Fruit fly (Drosophila melanogaster) whole organism, embryonic: Measurements from ENCODE around the gene Coq2.

Experiments used
- Aef1 ChIP-seq: fragments of 200-800 bp; sonication (Bioruptor generic); IDR thresholded peaks from 3 replicates; pipeline ENCODE4 v1.3.6; 2022; ENCODE audit warnings: missing biosample characterization, missing genetic modification characterization
- BEAF-32 ChIP-seq: fragments of 200-800 bp; sonication (Bioruptor generic); optimal IDR thresholded peaks from 3 replicates; lab custom pipeline; 2017; ENCODE audit warnings: missing biosample characterization, missing genetic modification characterization, mild to moderate bottlenecking, moderate library complexity, missing genetic modification reagents
- CG10654 ChIP-seq: fragments of 200-800 bp; sonication (Bioruptor generic); optimal IDR thresholded peaks from 2 replicates; lab custom pipeline; 2016; ENCODE audit warnings: missing biosample characterization, missing genetic modification characterization
- CG11696 ChIP-seq: fragments of 200-800 bp; sonication (Bioruptor generic); IDR thresholded peaks from 2 replicates; pipeline ENCODE4 v1.3.6; 2022; ENCODE audit warnings: missing biosample characterization, missing genetic modification characterization
- CG12219 ChIP-seq: fragments of 200-800 bp; sonication (Bioruptor generic); optimal IDR thresholded peaks from 3 replicates; lab custom pipeline; 2018; ENCODE audit warnings: missing biosample characterization, mild to moderate bottlenecking, missing genetic modification characterization
- CG1233 ChIP-seq: fragments of 200-800 bp; sonication (Bioruptor generic); optimal IDR thresholded peaks from 4 replicates; lab custom pipeline; 2018; ENCODE audit warnings: missing biosample characterization, mild to moderate bottlenecking, missing genetic modification characterization
- CG12659 ChIP-seq: fragments of 200-800 bp; sonication (Bioruptor generic); optimal IDR thresholded peaks from 3 replicates; lab custom pipeline; 2017; ENCODE audit warnings: mild to moderate bottlenecking, missing biosample characterization, missing genetic modification reagents, missing genetic modification characterization
- CG13775 ChIP-seq: fragments of 200-800 bp; sonication (Bioruptor generic); optimal IDR thresholded peaks from 3 replicates; lab custom pipeline; 2017; ENCODE audit warnings: missing biosample characterization, mild to moderate bottlenecking, missing genetic modification characterization
- CG14667 ChIP-seq: fragments of 200-800 bp; sonication (Bioruptor generic); IDR thresholded peaks from 2 replicates; pipeline ENCODE4 v1.3.6; 2022; ENCODE audit warnings: missing biosample characterization, missing genetic modification characterization
- CG14965 ChIP-seq: fragments of 200-800 bp; sonication (Bioruptor generic); optimal IDR thresholded peaks from 2 replicates; lab custom pipeline; 2016; ENCODE audit warnings: missing biosample characterization, missing genetic modification characterization, borderline replicate concordance
- CG1603 ChIP-seq: fragments of 200-800 bp; sonication (Bioruptor generic); optimal IDR thresholded peaks from 2 replicates; lab custom pipeline; 2019; ENCODE audit warnings: missing biosample characterization, mild to moderate bottlenecking, missing genetic modification characterization, moderate library complexity
- CG16779 ChIP-seq: fragments of 200-800 bp; sonication (Bioruptor generic); IDR thresholded peaks from 2 replicates; pipeline ENCODE4 v1.3.6; 2022; ENCODE audit warnings: missing biosample characterization, missing genetic modification characterization
- CG17328 ChIP-seq: fragments of 200-800 bp; sonication (Bioruptor generic); IDR thresholded peaks from 2 replicates; pipeline ENCODE4 v1.3.6; 2022; ENCODE audit warnings: missing biosample characterization, missing genetic modification characterization
- CG18599 ChIP-seq: fragments of 200-800 bp; sonication (Bioruptor generic); optimal IDR thresholded peaks from 3 replicates; lab custom pipeline; 2017; ENCODE audit warnings: missing biosample characterization, missing genetic modification characterization, mild to moderate bottlenecking, moderate library complexity, missing genetic modification reagents
- CG2199 ChIP-seq: fragments of 200-800 bp; sonication (Bioruptor generic); IDR thresholded peaks from 3 replicates; pipeline ENCODE4 v1.3.6; 2022; ENCODE audit warnings: missing biosample characterization, missing genetic modification characterization
- CG2889 ChIP-seq: fragments of 200-800 bp; sonication (Bioruptor generic); IDR thresholded peaks from 3 replicates; pipeline ENCODE4 v1.3.6; 2022; ENCODE audit warnings: missing biosample characterization, missing genetic modification characterization
- CG4360 ChIP-seq: fragments of 200-800 bp; sonication (Bioruptor generic); IDR thresholded peaks from 2 replicates; pipeline ENCODE4 v1.3.6; 2022; ENCODE audit warnings: missing biosample characterization, missing genetic modification characterization
- CG6765 ChIP-seq: fragments of 200-800 bp; sonication (Bioruptor generic); optimal IDR thresholded peaks from 3 replicates; lab custom pipeline; 2017; ENCODE audit warnings: missing biosample characterization, mild to moderate bottlenecking, missing genetic modification characterization
- CG6791 ChIP-seq: fragments of 200-800 bp; sonication (Bioruptor generic); IDR thresholded peaks from 3 replicates; pipeline ENCODE4 v1.3.6; 2022; ENCODE audit warnings: missing biosample characterization, missing genetic modification characterization; ENCODE audit not compliant: partially characterized antibody
- CG7372 ChIP-seq: fragments of 200-800 bp; sonication (Bioruptor generic); IDR thresholded peaks from 2 replicates; pipeline ENCODE4 v1.3.6; 2022; ENCODE audit warnings: missing biosample characterization, missing genetic modification characterization
- CG8765 ChIP-seq: fragments of 200-800 bp; sonication (Bioruptor generic); IDR thresholded peaks from 2 replicates; pipeline ENCODE4 v1.3.6; 2022; ENCODE audit warnings: missing biosample characterization, missing genetic modification characterization
- CG9727 ChIP-seq: fragments of 200-800 bp; sonication (Bioruptor generic); optimal IDR thresholded peaks from 3 replicates; lab custom pipeline; 2017; ENCODE audit warnings: missing biosample characterization, mild to moderate bottlenecking, missing genetic modification characterization
- Dad ChIP-seq: fragments of 200-800 bp; sonication (Bioruptor generic); optimal IDR thresholded peaks from 3 replicates; lab custom pipeline; 2016; ENCODE audit warnings: missing biosample characterization, missing genetic modification characterization
- Ets97D ChIP-seq: fragments of 200-800 bp; sonication (Bioruptor generic); optimal IDR thresholded peaks from 3 replicates; lab custom pipeline; 2016; ENCODE audit warnings: missing biosample characterization, missing genetic modification characterization
- Fer1 ChIP-seq: fragments of 200-800 bp; sonication (Bioruptor generic); optimal IDR thresholded peaks from 2 replicates; lab custom pipeline; 2017; ENCODE audit warnings: missing biosample characterization, mild to moderate bottlenecking, missing genetic modification characterization
- Fer3 ChIP-seq: fragments of 200-800 bp; sonication (Bioruptor generic); optimal IDR thresholded peaks from 2 replicates; lab custom pipeline; 2018; ENCODE audit warnings: missing biosample characterization, mild to moderate bottlenecking, missing genetic modification characterization, moderate library complexity
- Gsc ChIP-seq: fragments of 200-800 bp; sonication (Bioruptor generic); IDR thresholded peaks from 2 replicates; pipeline ENCODE4 v1.3.6; 2022; ENCODE audit warnings: missing biosample characterization, missing genetic modification characterization
- Hr51 ChIP-seq, 2 experiments: fragments of 200-800 bp; sonication (Bioruptor generic); optimal IDR thresholded peaks; 2 replicates in 1 of 2; 3 replicates in 1 of 2; lab custom pipeline; 2016 to 2018; ENCODE audit warnings: missing biosample characterization in 2 of 2, missing genetic modification characterization in 2 of 2, mild to moderate bottlenecking in 1 of 2, moderate library complexity in 1 of 2
- Mes4 ChIP-seq: fragments of 200-800 bp; sonication (Bioruptor generic); optimal IDR thresholded peaks from 2 replicates; lab custom pipeline; 2016; ENCODE audit warnings: missing biosample characterization, missing genetic modification characterization
- NK7.1 ChIP-seq: fragments of 200-800 bp; sonication (Bioruptor generic); optimal IDR thresholded peaks from 3 replicates; lab custom pipeline; 2016; ENCODE audit warnings: missing biosample characterization, missing genetic modification characterization
- Ptx1 ChIP-seq: fragments of 200-800 bp; sonication (Bioruptor generic); IDR thresholded peaks from 2 replicates; pipeline ENCODE4 v1.3.6; 2022; ENCODE audit warnings: missing biosample characterization, missing genetic modification characterization
- Xrp1 ChIP-seq: fragments of 200-800 bp; sonication (Bioruptor generic); IDR thresholded peaks from 2 replicates; pipeline ENCODE4 v1.3.6; 2022; ENCODE audit warnings: missing biosample characterization, missing genetic modification characterization
- bab2 ChIP-seq: fragments of 200-800 bp; sonication (Bioruptor generic); optimal IDR thresholded peaks from 2 replicates; lab custom pipeline; 2016; ENCODE audit warnings: missing biosample characterization, missing genetic modification characterization
- ci ChIP-seq: fragments of 200-800 bp; sonication (Bioruptor generic); IDR thresholded peaks from 3 replicates; pipeline ENCODE4 v1.3.6; 2022; ENCODE audit warnings: missing biosample characterization, missing genetic modification characterization
- corto ChIP-seq: fragments of 200-800 bp; sonication (Bioruptor generic); optimal IDR thresholded peaks from 2 replicates; lab custom pipeline; 2016; ENCODE audit warnings: missing biosample characterization, mild to moderate bottlenecking, missing genetic modification characterization, moderate library complexity
- disco-r ChIP-seq: fragments of 200-800 bp; sonication (Bioruptor generic); optimal IDR thresholded peaks from 2 replicates; lab custom pipeline; 2016; ENCODE audit warnings: missing biosample characterization, missing genetic modification characterization
- esg ChIP-seq: fragments of 200-800 bp; sonication (Bioruptor generic); conservative IDR thresholded peaks from 2 replicates; pipeline ENCODE4 v1.3.6; 2022; ENCODE audit warnings: missing biosample characterization, missing genetic modification characterization
- gro ChIP-seq: fragments of 200-800 bp; sonication (Bioruptor generic); optimal IDR thresholded peaks from 2 replicates; lab custom pipeline; 2016; ENCODE audit warnings: missing biosample characterization, missing genetic modification characterization
- prd ChIP-seq, 3 experiments: fragments of >200 bp in 2 of 3; fragments of 200-800 bp in 1 of 3; sonication (Bioruptor generic) in 1 of 3; optimal IDR thresholded peaks in 2 of 3; IDR thresholded peaks in 1 of 3; 2 replicates in 2 of 3; 3 replicates in 1 of 3; pipeline versions ENCODE4 v1.3.6 to Lab custom; 2017 to 2022; ENCODE audit warnings: missing biosample characterization in 1 of 3, missing genetic modification characterization in 1 of 3
- row ChIP-seq: fragments of 200-800 bp; sonication (Bioruptor generic); IDR thresholded peaks from 3 replicates; pipeline ENCODE4 v1.3.6; 2022; ENCODE audit warnings: missing biosample characterization, missing genetic modification characterization
- run ChIP-seq: fragments of 200-800 bp; sonication (Bioruptor generic); optimal IDR thresholded peaks from 3 replicates; lab custom pipeline; 2018; ENCODE audit warnings: missing biosample characterization, mild to moderate bottlenecking, missing genetic modification characterization
- sisA ChIP-seq: fragments of 200-800 bp; sonication (Bioruptor generic); IDR thresholded peaks from 2 replicates; pipeline ENCODE4 v1.3.6; 2022; ENCODE audit warnings: missing biosample characterization, missing genetic modification characterization
- sna ChIP-seq: fragments of 200-800 bp; sonication (Bioruptor generic); IDR thresholded peaks from 2 replicates; pipeline ENCODE4 v1.3.6; 2022; ENCODE audit warnings: missing biosample characterization, missing genetic modification characterization; ENCODE audit not compliant: partially characterized antibody
- wdn ChIP-seq: fragments of 200-800 bp; sonication (Bioruptor generic); IDR thresholded peaks from 2 replicates; pipeline ENCODE4 v1.3.6; 2022; ENCODE audit warnings: missing biosample characterization, missing genetic modification characterization
- yki ChIP-seq: fragments of >200 bp; optimal IDR thresholded peaks from 3 replicates; lab custom pipeline; 2018

Gene Coq2

dm6 chr3R:8288790-8289189, 27.6 kb downstream of the Coq2 start (continued):
- TF ChIP-seq Mes4 (GFP tag; lab: Kevin White, UChicago) (no peak), yki (no peak), CG2889 (GFP tag; lab: Robert Waterston, UW) (no peak), CG18599 (no peak), Ets97D (GFP tag; lab: Kevin White, UChicago) (no peak), CG1603 (tag; lab: Kevin White, UChicago) (no peak), Xrp1 (0 out of 2 replicates have a peak, but pooled peaks have one; percentile 13), CG4360 (no peak), bab2 (GFP tag; lab: Kevin White, UChicago) (no peak), CG13775 (no peak), CG8765 (GFP tag; lab: Robert Waterston, UW) (no peak), CG2199 (GFP tag; lab: Robert Waterston, UW) (0 out of 3 replicates have a peak, but pooled peaks have one; percentile 38), CG1233 (GFP tag; lab: Kevin White, UChicago) (no peak), Dad (GFP tag; lab: Kevin White, UChicago) (no peak), CG6791 (GFP tag; lab: Robert Waterston, UW) (no peak), sna (no peak), CG10654 (GFP tag; lab: Kevin White, UChicago) (no peak), CG6765 (GFP tag; lab: Kevin White, UChicago) (no peak), CG12659 (GFP tag; lab: Kevin White, UChicago) (no peak), NK7.1 (GFP tag; lab: Kevin White, UChicago) (no peak), Fer3 (tag; lab: Kevin White, UChicago) (no peak), BEAF-32 (GFP tag; lab: Kevin White, UChicago) (no peak), gro (GFP tag; lab: Kevin White, UChicago) (no peak), Fer1 (GFP tag; lab: Kevin White, UChicago) (no peak), ci (GFP tag; lab: Robert Waterston, UW) (peak; percentile 30; the same call in 1 of the 3 replicates), CG14667 (no peak), Hr51 (GFP tag; optimal IDR thresholded peaks at IDR 0.05; lab: Kevin White, UChicago) (no peak), CG16779 (GFP tag; lab: Robert Waterston, UW) (no peak), CG11696 (GFP tag; lab: Robert Waterston, UW) (no peak), run (no peak), CG7372 (GFP tag; lab: Robert Waterston, UW) (no peak), CG14965 (GFP tag; lab: Kevin White, UChicago) (no peak), Gsc (GFP tag; lab: Robert Waterston, UW) (no peak), esg (no peak), sisA (no peak), prd (optimal IDR thresholded peaks at IDR 0.05; lab: Kevin White, UChicago) (no peak), prd (GFP tag; IDR thresholded peaks at IDR 0.05; lab: Robert Waterston, UW) (peak; percentile 27; the same call in 1 of the 3 replicates), CG9727 (GFP tag; lab: Kevin White, UChicago) (no peak), row (GFP tag; lab: Robert Waterston, UW) (0 out of 3 replicates have a peak, but pooled peaks have one; percentile 28), corto (GFP tag; lab: Kevin White, UChicago) (no peak), CG12219 (GFP tag; lab: Kevin White, UChicago) (no peak), disco-r (GFP tag; lab: Kevin White, UChicago) (no peak), wdn (GFP tag; lab: Robert Waterston, UW) (no peak), Aef1 (no peak), CG17328 (GFP tag; lab: Robert Waterston, UW) (no peak), Ptx1 (GFP tag; lab: Robert Waterston, UW) (0 out of 2 replicates have a peak, but pooled peaks have one; percentile 14)
- TF ChIP-seq, all 482 proteins: peak for 12
